Fruit fly (Drosophila melanogaster) whole organism, embryonic: ENCODE measurements around the gene Dfd.

ENCODE experiments used
- BtbVII ChIP-seq: fragments of 200-800 bp; sonication (Bioruptor generic); optimal IDR thresholded peaks from 3 replicates; lab custom pipeline; 2017; ENCODE audit warnings: missing biosample characterization, mild to moderate bottlenecking, missing genetic modification characterization
- CG1233 ChIP-seq: fragments of 200-800 bp; sonication (Bioruptor generic); optimal IDR thresholded peaks from 4 replicates; lab custom pipeline; 2018; ENCODE audit warnings: missing biosample characterization, mild to moderate bottlenecking, missing genetic modification characterization
- CG12659 ChIP-seq: fragments of 200-800 bp; sonication (Bioruptor generic); optimal IDR thresholded peaks from 3 replicates; lab custom pipeline; 2017; ENCODE audit warnings: mild to moderate bottlenecking, missing biosample characterization, missing genetic modification reagents, missing genetic modification characterization
- CG13775 ChIP-seq: fragments of 200-800 bp; sonication (Bioruptor generic); optimal IDR thresholded peaks from 3 replicates; lab custom pipeline; 2017; ENCODE audit warnings: missing biosample characterization, mild to moderate bottlenecking, missing genetic modification characterization
- CG13894 ChIP-seq: fragments of 200-800 bp; sonication (Bioruptor generic); optimal IDR thresholded peaks from 3 replicates; lab custom pipeline; 2018; ENCODE audit warnings: missing biosample characterization, mild to moderate bottlenecking, missing genetic modification characterization, moderate library complexity
- CG14050 ChIP-seq: fragments of 200-800 bp; sonication (Bioruptor generic); IDR thresholded peaks from 3 replicates; pipeline ENCODE4 v1.3.6; 2022; ENCODE audit warnings: missing biosample characterization, missing genetic modification characterization
- CG1602 ChIP-seq: fragments of 200-800 bp; sonication (Bioruptor generic); optimal IDR thresholded peaks from 3 replicates; lab custom pipeline; 2016; ENCODE audit warnings: missing biosample characterization, missing genetic modification characterization
- CG16779 ChIP-seq: fragments of 200-800 bp; sonication (Bioruptor generic); IDR thresholded peaks from 2 replicates; pipeline ENCODE4 v1.3.6; 2022; ENCODE audit warnings: missing biosample characterization, missing genetic modification characterization
- CG17359 ChIP-seq: fragments of 200-800 bp; sonication (Bioruptor generic); optimal IDR thresholded peaks from 3 replicates; lab custom pipeline; 2018; ENCODE audit warnings: missing biosample characterization, mild to moderate bottlenecking, missing genetic modification characterization, moderate library complexity
- CG17361 ChIP-seq: fragments of 200-800 bp; sonication (Bioruptor generic); IDR thresholded peaks from 3 replicates; pipeline ENCODE4 v1.3.6; 2022; ENCODE audit warnings: missing biosample characterization, missing genetic modification characterization
- CG18599 ChIP-seq: fragments of 200-800 bp; sonication (Bioruptor generic); optimal IDR thresholded peaks from 3 replicates; lab custom pipeline; 2017; ENCODE audit warnings: missing biosample characterization, missing genetic modification characterization, mild to moderate bottlenecking, moderate library complexity, missing genetic modification reagents
- CG30431 ChIP-seq: fragments of 200-800 bp; sonication (Bioruptor generic); optimal IDR thresholded peaks from 2 replicates; lab custom pipeline; 2017; ENCODE audit warnings: missing biosample characterization, missing genetic modification characterization
- CG31365 ChIP-seq: fragments of 200-800 bp; sonication (Bioruptor generic); optimal IDR thresholded peaks from 2 replicates; lab custom pipeline; 2018; ENCODE audit warnings: missing biosample characterization, mild to moderate bottlenecking, missing genetic modification characterization
- CG3163 ChIP-seq: fragments of 200-800 bp; sonication (Bioruptor generic); optimal IDR thresholded peaks from 3 replicates; lab custom pipeline; 2016; ENCODE audit warnings: missing biosample characterization, missing genetic modification characterization
- CG3847 ChIP-seq: fragments of 200-800 bp; sonication (Bioruptor generic); IDR thresholded peaks from 2 replicates; pipeline ENCODE4 v1.3.6; 2022; ENCODE audit warnings: missing biosample characterization, missing genetic modification characterization
- CG4617 ChIP-seq: fragments of 200-800 bp; sonication (Bioruptor generic); optimal IDR thresholded peaks from 3 replicates; lab custom pipeline; 2016; ENCODE audit warnings: missing biosample characterization, missing genetic modification characterization, borderline replicate concordance
- CG6683 ChIP-seq: fragments of 200-800 bp; sonication (Bioruptor generic); optimal IDR thresholded peaks from 2 replicates; lab custom pipeline; 2017; ENCODE audit warnings: missing biosample characterization, mild to moderate bottlenecking, missing genetic modification characterization, missing genetic modification reagents
- CG6854 ChIP-seq: fragments of 200-800 bp; sonication (Bioruptor generic); optimal IDR thresholded peaks from 3 replicates; lab custom pipeline; 2017; ENCODE audit warnings: missing biosample characterization, mild to moderate bottlenecking, missing genetic modification characterization
- CG7963 ChIP-seq: fragments of 200-800 bp; sonication (Bioruptor generic); IDR thresholded peaks from 3 replicates; pipeline ENCODE4 v1.3.6; 2022; ENCODE audit warnings: missing biosample characterization, missing genetic modification characterization; ENCODE audit not compliant: partially characterized antibody
- Deaf1 ChIP-seq: fragments of 200-800 bp; optimal IDR thresholded peaks from 3 replicates; lab custom pipeline; 2019; ENCODE audit warnings: missing biosample characterization, mild to moderate bottlenecking, missing genetic modification characterization, moderate library complexity
- Ets97D ChIP-seq: fragments of 200-800 bp; sonication (Bioruptor generic); optimal IDR thresholded peaks from 3 replicates; lab custom pipeline; 2016; ENCODE audit warnings: missing biosample characterization, missing genetic modification characterization
- Fer3 ChIP-seq: fragments of 200-800 bp; sonication (Bioruptor generic); optimal IDR thresholded peaks from 2 replicates; lab custom pipeline; 2018; ENCODE audit warnings: missing biosample characterization, mild to moderate bottlenecking, missing genetic modification characterization, moderate library complexity
- GATAe ChIP-seq: fragments of 200-800 bp; sonication (Bioruptor generic); conservative IDR thresholded peaks from 2 replicates; pipeline ENCODE4 v1.3.6; 2022; ENCODE audit warnings: missing biosample characterization, missing genetic modification characterization
- Lhr ChIP-seq: fragments of 200-800 bp; sonication (Bioruptor generic); optimal IDR thresholded peaks from 3 replicates; lab custom pipeline; 2017; ENCODE audit warnings: mild to moderate bottlenecking, missing biosample characterization, missing genetic modification reagents, missing genetic modification characterization
- Max ChIP-seq: fragments of 200-800 bp; sonication (Bioruptor generic); optimal IDR thresholded peaks from 2 replicates; lab custom pipeline; 2016; ENCODE audit warnings: missing biosample characterization, mild to moderate bottlenecking, missing genetic modification characterization
- Trl ChIP-seq, 3 experiments: fragments of >200 bp in 2 of 3; fragments of 200-800 bp in 1 of 3; sonication (Bioruptor generic) in 1 of 3; optimal IDR thresholded peaks; 2 replicates in 1 of 3; 3 replicates in 2 of 3; lab custom pipeline; 2016 to 2017; ENCODE audit warnings: missing biosample characterization in 1 of 3, missing genetic modification characterization in 1 of 3
- abd-A ChIP-seq: fragments of 200-800 bp; sonication (Bioruptor generic); optimal IDR thresholded peaks from 3 replicates; lab custom pipeline; 2019; ENCODE audit warnings: missing biosample characterization, mild to moderate bottlenecking, missing genetic modification characterization, moderate library complexity
- ap ChIP-seq: fragments of 200-800 bp; sonication (Bioruptor generic); IDR thresholded peaks from 2 replicates; pipeline ENCODE4 v1.3.6; 2022; ENCODE audit warnings: missing biosample characterization, missing genetic modification characterization
- cg ChIP-seq: fragments of 200-800 bp; sonication (Bioruptor generic); optimal IDR thresholded peaks from 3 replicates; lab custom pipeline; 2019; ENCODE audit warnings: missing biosample characterization, mild to moderate bottlenecking, missing genetic modification characterization, moderate library complexity
- chinmo ChIP-seq: fragments of 200-800 bp; sonication (Bioruptor generic); IDR thresholded peaks from 4 replicates; pipeline ENCODE4 v1.3.6; 2022; ENCODE audit warnings: missing biosample characterization, missing genetic modification characterization; ENCODE audit not compliant: partially characterized antibody
- crp ChIP-seq, 2 experiments: fragments of 200-800 bp; sonication (Bioruptor generic); optimal IDR thresholded peaks; 2 replicates in 1 of 2; 3 replicates in 1 of 2; lab custom pipeline; 2017; ENCODE audit warnings: missing biosample characterization in 2 of 2, missing genetic modification characterization in 2 of 2, mild to moderate bottlenecking in 1 of 2, moderate library complexity in 1 of 2
- cwo ChIP-seq: fragments of 200-800 bp; sonication (Bioruptor generic); optimal IDR thresholded peaks from 3 replicates; lab custom pipeline; 2017; ENCODE audit warnings: missing biosample characterization, missing genetic modification characterization, mild to moderate bottlenecking, moderate library complexity, missing genetic modification reagents
- danr ChIP-seq: fragments of 200-800 bp; sonication (Bioruptor generic); IDR thresholded peaks from 2 replicates; pipeline ENCODE4 v1.3.6; 2022; ENCODE audit warnings: missing biosample characterization, missing genetic modification characterization
- hkb ChIP-seq, 2 experiments: fragments of 200-800 bp in 1 of 2; fragments of >200 bp in 1 of 2; sonication (Bioruptor generic) in 1 of 2; IDR thresholded peaks in 1 of 2; optimal IDR thresholded peaks in 1 of 2; 2 replicates each; pipeline versions ENCODE4 v1.3.6 to Lab custom; 2017 to 2022; ENCODE audit warnings: missing biosample characterization in 1 of 2, missing genetic modification characterization in 1 of 2
- jigr1 ChIP-seq: fragments of 200-800 bp; sonication (Bioruptor generic); IDR thresholded peaks from 3 replicates; pipeline ENCODE4 v1.3.6; 2022; ENCODE audit warnings: missing biosample characterization, missing genetic modification characterization
- nerfin-1 ChIP-seq: fragments of 200-800 bp; sonication (Bioruptor generic); optimal IDR thresholded peaks from 3 replicates; lab custom pipeline; 2019; ENCODE audit warnings: missing biosample characterization, mild to moderate bottlenecking, missing genetic modification characterization, moderate library complexity
- nmo ChIP-seq: fragments of 200-800 bp; sonication (Bioruptor generic); optimal IDR thresholded peaks from 2 replicates; lab custom pipeline; 2018; ENCODE audit warnings: missing biosample characterization, mild to moderate bottlenecking, missing genetic modification characterization, moderate library complexity
- onecut ChIP-seq: fragments of 200-800 bp; sonication (Bioruptor generic); IDR thresholded peaks from 2 replicates; pipeline ENCODE4 v1.3.6; 2022; ENCODE audit warnings: missing biosample characterization, missing genetic modification characterization
- pb ChIP-seq: fragments of 200-800 bp; sonication (Bioruptor generic); optimal IDR thresholded peaks from 3 replicates; lab custom pipeline; 2016; ENCODE audit warnings: missing biosample characterization, missing genetic modification characterization
- pros ChIP-seq: fragments of 200-800 bp; sonication (Bioruptor generic); optimal IDR thresholded peaks from 3 replicates; lab custom pipeline; 2019; ENCODE audit warnings: missing biosample characterization, mild to moderate bottlenecking, missing genetic modification characterization, moderate library complexity
- pzg ChIP-seq: fragments of 200-800 bp; sonication (Bioruptor generic); optimal IDR thresholded peaks from 3 replicates; lab custom pipeline; 2018; ENCODE audit warnings: missing biosample characterization, mild to moderate bottlenecking, missing genetic modification characterization, moderate library complexity
- scrt ChIP-seq: fragments of 200-800 bp; sonication (Bioruptor generic); optimal IDR thresholded peaks from 2 replicates; lab custom pipeline; 2018; ENCODE audit warnings: missing biosample characterization, mild to moderate bottlenecking, missing genetic modification characterization, moderate library complexity
- sens ChIP-seq: fragments of 200-800 bp; sonication (Bioruptor generic); peaks from one replicate; lab custom pipeline; 2016; ENCODE audit warnings: missing biosample characterization, missing genetic modification characterization
- tin ChIP-seq: fragments of 200-800 bp; sonication (Bioruptor generic); optimal IDR thresholded peaks from 3 replicates; lab custom pipeline; 2016; ENCODE audit warnings: missing biosample characterization, missing genetic modification characterization
- twi ChIP-seq: fragments of 200-800 bp; optimal IDR thresholded peaks from 2 replicates; lab custom pipeline; 2019; ENCODE audit warnings: missing biosample characterization, mild to moderate bottlenecking, missing genetic modification characterization, moderate library complexity
- usp ChIP-seq: fragments of >200 bp; optimal IDR thresholded peaks from 2 replicates; lab custom pipeline; 2017; ENCODE audit warnings: missing biosample characterization, missing genetic modification characterization

Dfd gene

DNA sequence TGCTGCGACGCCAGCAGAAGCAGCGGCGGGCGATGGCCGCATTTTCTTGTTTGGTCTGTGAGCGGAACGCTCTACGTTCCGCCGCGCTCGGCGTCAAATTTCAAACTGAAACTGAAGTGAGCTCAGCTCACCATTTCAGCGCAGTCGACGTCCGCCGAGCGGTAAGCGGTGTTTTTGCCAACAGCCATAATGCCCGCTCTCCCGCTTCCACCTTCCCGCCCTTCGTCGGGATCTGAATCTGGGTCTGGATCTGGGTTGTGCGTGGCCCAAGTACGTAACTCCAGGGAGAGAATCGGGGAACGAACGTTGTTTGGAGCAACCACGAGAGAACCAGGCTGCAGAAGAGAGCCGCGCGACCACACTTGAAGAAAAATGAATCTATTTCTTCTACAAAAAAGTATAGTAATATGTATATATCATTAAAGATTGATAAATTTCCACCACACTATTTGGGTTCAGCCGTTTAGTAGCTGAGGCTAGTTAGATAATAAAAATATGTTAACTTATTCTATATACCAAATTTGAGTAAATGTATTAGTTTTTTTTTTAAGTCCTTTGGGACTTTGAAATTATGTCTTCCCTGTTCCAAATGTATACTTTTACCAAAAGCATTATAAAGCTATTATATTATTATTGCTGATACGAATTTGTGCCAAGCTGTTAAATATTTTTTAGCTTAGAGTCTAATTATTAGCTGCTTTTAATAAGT lies 24.8 kb downstream of the Dfd start (continued):
- TF ChIP-seq CG3163 (GFP tag; lab: Kevin White, UChicago): peak; percentile 5
- peak; percentile 1 for TF ChIP-seq CG12659 (GFP tag; lab: Kevin White, UChicago)
- TF ChIP-seq pros (GFP tag; lab: Kevin White, UChicago): peak; percentile 63
- TF ChIP-seq ap (GFP tag; lab: Robert Waterston, UW): 0 out of 2 replicates have a peak, but pooled peaks have one; percentile 26
- TF ChIP-seq Ets97D (GFP tag; lab: Kevin White, UChicago): no peak
- TF ChIP-seq pzg (GFP tag; lab: Kevin White, UChicago): no peak
- TF ChIP-seq BtbVII (GFP tag; lab: Kevin White, UChicago): no peak
- no peak for TF ChIP-seq GATAe (GFP tag; lab: Robert Waterston, UW)
- peak; percentile 33 for TF ChIP-seq CG13775 (GFP tag; lab: Kevin White, UChicago)
- TF ChIP-seq CG6683 (GFP tag; lab: Kevin White, UChicago): no peak
- no peak for TF ChIP-seq CG1233 (GFP tag; lab: Kevin White, UChicago)
- no peak for TF ChIP-seq jigr1 (GFP tag; lab: Robert Waterston, UW)
- peak; percentile 74 for TF ChIP-seq CG17361 (GFP tag; lab: Robert Waterston, UW)
- no peak for TF ChIP-seq hkb (optimal IDR thresholded peaks at IDR 0.05; lab: Kevin White, UChicago)
- 0 out of 2 replicates have a peak, but pooled peaks have one; percentile 7 for TF ChIP-seq hkb (GFP tag; IDR thresholded peaks at IDR 0.05; lab: Robert Waterston, UW)
- TF ChIP-seq nerfin-1 (tag; lab: Kevin White, UChicago): peak; percentile 35
- TF ChIP-seq pb (GFP tag; lab: Kevin White, UChicago): peak; percentile 27

DNA sequence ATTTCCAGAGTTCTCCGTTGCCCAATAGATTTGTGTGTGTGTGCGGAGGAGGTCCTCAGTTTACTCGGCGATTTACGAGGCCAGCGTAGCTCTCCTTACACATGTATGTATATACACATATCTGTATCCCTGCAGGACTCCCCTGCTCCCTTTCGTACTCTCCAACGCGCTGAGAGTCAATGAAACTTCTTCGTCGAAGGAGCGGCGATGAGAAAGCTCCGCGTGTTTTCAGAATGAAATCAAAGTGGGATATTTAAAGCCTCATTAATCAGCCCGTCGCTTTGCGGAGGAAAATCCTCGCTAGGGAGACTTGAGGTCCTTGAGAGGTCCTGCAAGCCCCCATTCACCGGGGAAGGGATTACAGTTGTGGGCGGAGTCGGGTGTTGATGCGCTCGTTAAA lies 25.6 kb downstream of the Dfd start:
- TF ChIP-seq Trl (optimal IDR thresholded peaks at IDR 0.05; lab: Kevin White, UChicago): no peak
- TF ChIP-seq Trl (GFP tag; optimal IDR thresholded peaks at IDR 0.05; lab: Kevin White, UChicago): no peak
- TF ChIP-seq Deaf1: peak; percentile 42
- TF ChIP-seq CG6854: no peak
- peak; percentile 25 for TF ChIP-seq CG31365 (tag; lab: Kevin White, UChicago)
- TF ChIP-seq CG18599: no peak
- TF ChIP-seq crp (GFP tag; optimal IDR thresholded peaks at IDR 0.05; lab: Kevin White, UChicago): no peak
- peak; percentile 17 for TF ChIP-seq sens (GFP tag; lab: Kevin White, UChicago)
- peak; percentile 72 for TF ChIP-seq CG13894 (tag; lab: Kevin White, UChicago)
- 0 out of 4 replicates have a peak, but pooled peaks have one; percentile 61 for TF ChIP-seq chinmo (GFP tag; lab: Robert Waterston, UW)
- no peak for TF ChIP-seq CG4617 (GFP tag; lab: Kevin White, UChicago)
- TF ChIP-seq nmo (GFP tag; lab: Kevin White, UChicago): no peak
- TF ChIP-seq pzg (GFP tag; lab: Kevin White, UChicago): no peak
- TF ChIP-seq cwo: no peak
- no peak for TF ChIP-seq CG1602
- no peak for TF ChIP-seq danr (GFP tag; lab: Robert Waterston, UW)
- TF ChIP-seq CG7963: no peak
- no peak for TF ChIP-seq CG17359 (tag; lab: Kevin White, UChicago)
- no peak for TF ChIP-seq CG14050 (GFP tag; lab: Robert Waterston, UW)
- no peak for TF ChIP-seq usp (GFP tag; lab: Kevin White, UChicago)
- TF ChIP-seq scrt: no peak
- no peak for TF ChIP-seq tin (GFP tag; lab: Kevin White, UChicago)
- TF ChIP-seq CG16779 (GFP tag; lab: Robert Waterston, UW): 0 out of 2 replicates have a peak, but pooled peaks have one; percentile 36
- TF ChIP-seq onecut (GFP tag; lab: Robert Waterston, UW): no peak
- no peak for TF ChIP-seq twi (tag; lab: Kevin White, UChicago)
- no peak for TF ChIP-seq CG30431 (GFP tag; lab: Kevin White, UChicago)
- no peak for TF ChIP-seq CG3847 (GFP tag; lab: Robert Waterston, UW)
- peak; percentile 16 for TF ChIP-seq cg (GFP tag; lab: Kevin White, UChicago)
- no peak for TF ChIP-seq Max (GFP tag; lab: Kevin White, UChicago)
- peak; percentile 86 for TF ChIP-seq abd-A (tag; lab: Kevin White, UChicago)
- TF ChIP-seq Fer3 (tag; lab: Kevin White, UChicago): no peak
- TF ChIP-seq Lhr (GFP tag; lab: Kevin White, UChicago): no peak
- TF ChIP-seq, all 482 proteins: peak for 8
